Fruit fly (Drosophila melanogaster) whole organism, pupa: ENCODE data around the gene Nepl8.

Experiments
- CG10348 ChIP-seq: fragments of 200-800 bp; sonication (Bioruptor generic); IDR thresholded peaks from 2 replicates; pipeline ENCODE4 v1.3.6; 2022; ENCODE audit warnings: missing biosample characterization, missing genetic modification characterization
- CG12605 ChIP-seq: fragments of 200-800 bp; sonication (Bioruptor generic); IDR thresholded peaks from 2 replicates; pipeline ENCODE4 v1.3.6; 2022; ENCODE audit warnings: missing biosample characterization, missing genetic modification characterization
- CG13204 ChIP-seq: fragments of 200-800 bp; sonication (Bioruptor generic); optimal IDR thresholded peaks from 2 replicates; lab custom pipeline; 2018; ENCODE audit warnings: missing biosample characterization, mild to moderate bottlenecking, missing genetic modification characterization, moderate library complexity
- CG14655 ChIP-seq: fragments of 200-800 bp; sonication (Bioruptor generic); optimal IDR thresholded peaks from 3 replicates; lab custom pipeline; 2017; ENCODE audit warnings: mild to moderate bottlenecking, missing biosample characterization, missing genetic modification reagents, missing genetic modification characterization
- CG15710 ChIP-seq: fragments of 200-800 bp; sonication (Bioruptor generic); optimal IDR thresholded peaks from 2 replicates; lab custom pipeline; 2018; ENCODE audit warnings: missing biosample characterization, mild to moderate bottlenecking, missing genetic modification characterization, moderate library complexity
- CG17806 ChIP-seq: fragments of 200-800 bp; sonication (Bioruptor generic); optimal IDR thresholded peaks from 2 replicates; lab custom pipeline; 2018; ENCODE audit warnings: missing biosample characterization, mild to moderate bottlenecking, missing genetic modification characterization, moderate library complexity
- CG32121 ChIP-seq: fragments of 200-800 bp; sonication (Bioruptor generic); IDR thresholded peaks from 2 replicates; pipeline ENCODE4 v1.3.6; 2022; ENCODE audit warnings: missing biosample characterization, missing genetic modification characterization
- CG34367 ChIP-seq: fragments of 200-800 bp; sonication (Bioruptor generic); optimal IDR thresholded peaks from 2 replicates; lab custom pipeline; 2018; ENCODE audit warnings: missing biosample characterization, mild to moderate bottlenecking, missing genetic modification characterization
- CG4496 ChIP-seq: fragments of 200-800 bp; sonication (Bioruptor generic); IDR thresholded peaks from 3 replicates; pipeline ENCODE4 v1.3.6; 2022; ENCODE audit warnings: missing biosample characterization, missing genetic modification characterization
- CG8159 ChIP-seq: fragments of 200-800 bp; sonication (Bioruptor generic); optimal IDR thresholded peaks from 3 replicates; lab custom pipeline; 2018; ENCODE audit warnings: missing biosample characterization, mild to moderate bottlenecking, missing genetic modification characterization, moderate library complexity
- CG8301 ChIP-seq: fragments of 200-800 bp; sonication (Bioruptor generic); optimal IDR thresholded peaks from 2 replicates; lab custom pipeline; 2018; ENCODE audit warnings: missing biosample characterization, mild to moderate bottlenecking, missing genetic modification characterization
- CG9948 ChIP-seq: fragments of 200-800 bp; sonication (Bioruptor generic); optimal IDR thresholded peaks from 2 replicates; lab custom pipeline; 2018; ENCODE audit warnings: missing biosample characterization, mild to moderate bottlenecking, missing genetic modification characterization, moderate library complexity
- D1 ChIP-seq: fragments of 200-800 bp; sonication (Bioruptor generic); optimal IDR thresholded peaks from 2 replicates; lab custom pipeline; 2018; ENCODE audit warnings: missing biosample characterization, mild to moderate bottlenecking, missing genetic modification characterization, moderate library complexity
- EcR ChIP-seq: fragments of 200-800 bp; sonication (Bioruptor generic); optimal IDR thresholded peaks from 3 replicates; lab custom pipeline; 2019; ENCODE audit warnings: missing biosample characterization, missing genetic modification characterization, mild to moderate bottlenecking, moderate library complexity, missing genetic modification reagents
- Ets98B ChIP-seq: fragments of 200-800 bp; sonication (Bioruptor generic); IDR thresholded peaks from 2 replicates; pipeline ENCODE4 v1.3.6; 2022; ENCODE audit warnings: missing biosample characterization, missing genetic modification characterization
- Pif1A ChIP-seq: fragments of 200-800 bp; sonication (Bioruptor generic); optimal IDR thresholded peaks from 3 replicates; lab custom pipeline; 2016; ENCODE audit warnings: missing biosample characterization, missing genetic modification characterization
- Pif1B ChIP-seq: fragments of 200-800 bp; sonication (Bioruptor generic); optimal IDR thresholded peaks from 3 replicates; lab custom pipeline; 2016; ENCODE audit warnings: missing biosample characterization, missing genetic modification characterization
- Snoo ChIP-seq: fragments of 200-800 bp; sonication (Bioruptor generic); optimal IDR thresholded peaks from 3 replicates; lab custom pipeline; 2017; ENCODE audit warnings: missing biosample characterization, mild to moderate bottlenecking, missing genetic modification characterization, inconsistent platforms
- fd96Ca ChIP-seq: fragments of 200-800 bp; sonication (Bioruptor generic); IDR thresholded peaks from 3 replicates; pipeline ENCODE4 v1.3.6; 2022; ENCODE audit warnings: missing biosample characterization, missing genetic modification characterization
- gl ChIP-seq: fragments of 200-800 bp; sonication (Bioruptor generic); optimal IDR thresholded peaks from 2 replicates; lab custom pipeline; 2018; ENCODE audit warnings: missing biosample characterization, mild to moderate bottlenecking, missing genetic modification characterization
- rn ChIP-seq: fragments of 200-800 bp; sonication (Bioruptor generic); IDR thresholded peaks from 2 replicates; pipeline ENCODE4 v1.3.6; 2022; ENCODE audit warnings: missing biosample characterization, missing genetic modification characterization

Gene Nepl8

DNA sequence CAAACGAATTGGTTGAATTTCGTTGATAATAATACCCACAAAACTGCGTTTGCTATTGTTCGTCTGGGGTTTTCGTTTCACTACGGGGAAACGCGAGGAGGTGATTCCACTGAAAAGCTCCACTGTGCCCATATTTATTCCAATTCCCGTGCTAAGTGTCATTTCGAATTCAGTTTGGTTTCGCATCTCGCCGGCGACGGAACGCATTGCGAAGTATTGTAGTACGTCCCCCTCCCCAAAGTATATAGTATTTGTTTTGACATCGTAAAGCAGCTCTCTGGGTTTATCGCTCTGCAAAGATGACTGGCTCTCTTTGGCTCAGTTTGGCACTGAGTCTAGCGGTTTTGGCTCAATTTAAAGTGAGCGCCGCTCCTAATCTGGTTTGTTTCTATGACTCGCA, 37.1 kb upstream of the Nepl8 start, which contains the start of gene Idgf3:
Gene Idgf3, plus strand, starts transcription at position 17 of the 400 bp plus-strand sequence.
- TF ChIP-seq CG4496 (GFP tag; lab: Robert Waterston, UW) (0 out of 3 replicates have a peak, but pooled peaks have one; percentile 29), Pif1A (GFP tag; lab: Kevin White, UChicago) (no peak), Ets98B (peak; percentile 13; the same call in 1 of the 2 replicates), CG8301 (tag; lab: Kevin White, UChicago) (no peak), CG10348 (GFP tag; lab: Robert Waterston, UW) (no peak), EcR (GFP tag; lab: Kevin White, UChicago) (peak; percentile 9), Snoo (tag; lab: Kevin White, UChicago) (no peak)

DNA sequence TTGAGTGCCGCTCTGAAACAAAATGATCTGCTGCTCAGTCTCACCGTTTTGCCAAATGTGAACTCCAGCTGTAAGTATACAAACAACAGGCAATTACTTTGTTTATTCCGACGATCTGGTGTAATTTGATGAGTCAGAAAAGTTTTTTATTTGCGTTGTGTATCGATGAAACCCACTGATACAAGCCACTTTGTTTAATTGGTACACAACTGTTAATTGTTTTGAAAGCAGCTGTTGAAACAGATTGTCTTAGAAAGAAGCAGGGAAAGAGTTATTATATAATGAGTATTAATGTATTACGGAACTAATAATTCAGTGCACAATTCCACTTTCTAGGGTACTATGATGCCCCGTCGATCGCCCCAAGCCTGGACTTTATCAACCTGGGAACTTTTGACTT, 36.1 kb upstream of the Nepl8 start:
- TF ChIP-seq CG12605 (GFP tag; lab: Robert Waterston, UW) = no peak
- no peak for TF ChIP-seq D1 (tag; lab: Kevin White, UChicago)
- TF ChIP-seq CG8301 (tag; lab: Kevin White, UChicago) = no peak
- TF ChIP-seq CG14655 = no peak
- TF ChIP-seq Pif1B = no peak
- no peak for TF ChIP-seq CG17806 (tag; lab: Kevin White, UChicago)
- TF ChIP-seq Ets98B = no peak
- no peak for TF ChIP-seq CG15710 (tag; lab: Kevin White, UChicago)
- no peak for TF ChIP-seq CG34367 (tag; lab: Kevin White, UChicago)
- TF ChIP-seq Pif1A (GFP tag; lab: Kevin White, UChicago) = no peak
- no peak for TF ChIP-seq CG8159 (tag; lab: Kevin White, UChicago)
- no peak for TF ChIP-seq CG32121
- TF ChIP-seq CG9948 = no peak
- no peak for TF ChIP-seq EcR (GFP tag; lab: Kevin White, UChicago)
- TF ChIP-seq CG10348 (GFP tag; lab: Robert Waterston, UW) = no peak
- TF ChIP-seq fd96Ca (GFP tag; lab: Robert Waterston, UW) = no peak
- TF ChIP-seq CG4496 (GFP tag; lab: Robert Waterston, UW) = no peak
- TF ChIP-seq gl (tag; lab: Kevin White, UChicago) = no peak
- TF ChIP-seq, all 21 proteins: peak for 0

DNA sequence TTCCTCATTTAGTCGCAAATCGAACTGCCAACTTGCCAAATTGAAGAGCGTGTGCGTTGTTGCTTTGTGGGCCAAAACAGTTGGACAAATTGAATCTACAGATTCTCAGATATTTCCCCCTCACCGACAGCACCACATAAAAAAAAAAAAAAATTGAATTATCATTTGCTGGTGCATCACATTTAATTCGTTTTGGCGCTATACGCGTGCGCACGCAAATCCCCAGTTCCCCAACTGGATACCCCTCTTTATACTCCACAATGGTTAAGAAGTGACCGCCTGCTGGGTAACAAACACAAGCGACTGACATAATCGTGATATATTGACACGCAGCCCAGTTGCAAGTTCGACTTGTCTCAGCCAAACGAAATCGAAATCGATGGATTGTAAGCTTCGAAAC, 29.6 kb upstream of the Nepl8 start:
- TF ChIP-seq CG17806 (tag; lab: Kevin White, UChicago) (no peak), CG9948 (no peak), CG34367 (tag; lab: Kevin White, UChicago) (no peak)

DNA sequence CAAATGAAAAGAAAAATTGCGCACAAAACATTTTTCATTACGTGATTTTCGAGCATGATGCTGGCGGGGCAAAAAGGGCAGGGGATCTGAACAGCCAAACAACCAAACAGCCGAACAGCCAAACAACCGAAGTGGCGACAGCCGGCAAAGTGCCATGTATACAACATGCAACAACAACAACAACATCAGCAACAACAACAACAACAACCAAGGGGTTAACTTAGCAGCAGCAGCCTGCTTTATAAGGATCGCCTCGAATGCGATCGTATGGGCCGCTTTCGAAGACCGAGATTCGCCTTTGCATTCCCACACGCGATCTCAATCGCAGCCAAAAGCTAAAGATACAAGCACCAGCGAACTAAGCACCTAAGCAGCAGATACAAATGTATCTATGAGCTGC, 24.3 kb upstream of the Nepl8 start:
- TF ChIP-seq CG10348 (GFP tag; lab: Robert Waterston, UW) = no peak
- TF ChIP-seq CG13204 (GFP tag; lab: Kevin White, UChicago) = peak; percentile 3

dm6 chr2L:16469749-16470148, 18.2 kb upstream of the Nepl8 start:
- TF ChIP-seq CG9948 = no peak
- peak; percentile 34 for TF ChIP-seq CG8301 (tag; lab: Kevin White, UChicago)
- peak; percentile 59 for TF ChIP-seq CG14655

DNA sequence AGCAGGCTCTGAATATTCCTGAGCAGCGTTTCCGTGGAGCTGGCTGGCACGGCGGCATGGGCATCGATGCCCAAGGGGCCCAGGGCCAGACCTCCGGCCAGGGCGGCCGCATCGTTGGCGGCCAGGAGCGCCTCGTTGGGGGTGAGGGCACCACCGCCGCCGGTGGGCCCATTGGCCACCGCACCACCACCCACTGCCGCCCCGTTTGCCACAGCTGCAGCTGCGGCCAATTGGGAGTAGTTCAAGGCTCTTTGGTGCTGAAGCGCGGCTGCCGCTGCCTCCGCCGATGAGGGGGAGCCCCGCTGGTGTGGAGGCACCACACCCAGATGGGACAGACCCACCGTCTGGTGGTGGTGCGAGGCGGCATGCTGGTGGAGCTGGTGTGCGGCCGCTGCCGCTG, 15.8 kb upstream of the Nepl8 start:
- TF ChIP-seq CG12605 (GFP tag; lab: Robert Waterston, UW) (no peak), CG14655 (no peak), D1 (tag; lab: Kevin White, UChicago) (no peak), rn (GFP tag; lab: Robert Waterston, UW) (no peak), Pif1A (GFP tag; lab: Kevin White, UChicago) (no peak), CG34367 (tag; lab: Kevin White, UChicago) (no peak), CG13204 (GFP tag; lab: Kevin White, UChicago) (no peak), CG8301 (tag; lab: Kevin White, UChicago) (no peak), CG8159 (tag; lab: Kevin White, UChicago) (no peak), EcR (GFP tag; lab: Kevin White, UChicago) (no peak), Snoo (tag; lab: Kevin White, UChicago) (no peak), Ets98B (no peak), CG17806 (tag; lab: Kevin White, UChicago) (no peak), CG9948 (no peak), Pif1B (no peak)
- TF ChIP-seq, all 21 proteins: peak for 0

- TF ChIP-seq CG9948 = peak; percentile 3
- no peak for TF ChIP-seq CG8301 (tag; lab: Kevin White, UChicago)
- peak; percentile 27 for TF ChIP-seq CG34367 (tag; lab: Kevin White, UChicago)
- peak; percentile 36 for TF ChIP-seq CG8159 (tag; lab: Kevin White, UChicago)
- TF ChIP-seq CG17806 (tag; lab: Kevin White, UChicago) = no peak
- no peak for TF ChIP-seq fd96Ca (GFP tag; lab: Robert Waterston, UW)
- no peak for TF ChIP-seq Ets98B
- peak; percentile 29 for TF ChIP-seq gl (tag; lab: Kevin White, UChicago)
- TF ChIP-seq EcR (GFP tag; lab: Kevin White, UChicago) = no peak
- no peak for TF ChIP-seq rn (GFP tag; lab: Robert Waterston, UW)
- TF ChIP-seq Pif1A (GFP tag; lab: Kevin White, UChicago) = peak; percentile 56
- TF ChIP-seq CG12605 (GFP tag; lab: Robert Waterston, UW) = no peak
- TF ChIP-seq CG10348 (GFP tag; lab: Robert Waterston, UW) = no peak
- TF ChIP-seq CG13204 (GFP tag; lab: Kevin White, UChicago) = no peak
- peak; percentile 28 for TF ChIP-seq CG14655
- TF ChIP-seq CG32121 = no peak
- peak; percentile 10 for TF ChIP-seq Snoo (tag; lab: Kevin White, UChicago)
- TF ChIP-seq CG4496 (GFP tag; lab: Robert Waterston, UW) = 0 out of 3 replicates have a peak, but pooled peaks have one; percentile 42
- TF ChIP-seq CG15710 (tag; lab: Kevin White, UChicago) = peak; percentile 37
- TF ChIP-seq Pif1B = peak; percentile 41
- no peak for TF ChIP-seq D1 (tag; lab: Kevin White, UChicago)
These were observed 11.4 kb upstream of the Nepl8 start for dm6 chr2L:16476517-16476916.
